Fruit fly (Drosophila melanogaster): ENCODE data around the gene GluRS-m.

Gene GluRS-m

dm6 chr3L:16407815-16408608 lies 9.0 kb downstream of the GluRS-m start (continued):
- TF ChIP-seq Jarid2 (GFP tag; optimal IDR thresholded peaks at IDR 0.05) (no peak), CG10979 (tag; optimal IDR thresholded peaks at IDR 0.05) (peak; percentile 49), Hey (tag; optimal IDR thresholded peaks at IDR 0.05) (peak; percentile 68), eve (GFP tag; optimal IDR thresholded peaks at IDR 0.05) (no peak), CG14710 (tag; optimal IDR thresholded peaks at IDR 0.05) (peak; percentile 99), CG6689 (GFP tag; IDR thresholded peaks at IDR 0.05) (no peak), CG6791 (GFP tag; IDR thresholded peaks at IDR 0.05; ENCODE audit: partially characterized antibody) (peak; percentile 56; the same call in 1 of the 3 replicates), Atf-2 (GFP tag; optimal IDR thresholded peaks at IDR 0.05) (no peak), C15 (GFP tag; IDR thresholded peaks at IDR 0.05) (no peak), nerfin-1 (tag; optimal IDR thresholded peaks at IDR 0.05) (peak; percentile 44), corto (GFP tag; optimal IDR thresholded peaks at IDR 0.05) (peak; percentile 5), CG1602 (GFP tag; optimal IDR thresholded peaks at IDR 0.05) (no peak), CG8478 (optimal IDR thresholded peaks at IDR 0.05) (no peak), CG1024 (GFP tag; IDR thresholded peaks at IDR 0.05) (no peak), CG15073 (GFP tag; optimal IDR thresholded peaks at IDR 0.05) (no peak), seq (GFP tag; IDR thresholded peaks at IDR 0.05) (peak; percentile 49; the same call in 1 of the 2 replicates), CG8924 (tag; optimal IDR thresholded peaks at IDR 0.05) (peak; percentile 35), kni (GFP tag; optimal IDR thresholded peaks at IDR 0.05) (peak; percentile 89), CG10654 (GFP tag; optimal IDR thresholded peaks at IDR 0.05) (no peak), Doc3 (GFP tag; IDR thresholded peaks at IDR 0.05; ENCODE audit: partially characterized antibody) (no peak), stc (GFP tag; IDR thresholded peaks at IDR 0.05) (no peak), NFAT (GFP tag; IDR thresholded peaks at IDR 0.05) (no peak), CG31224 (GFP tag; IDR thresholded peaks at IDR 0.05) (no peak), sens (GFP tag) (peak; percentile 85), Kr (GFP tag; optimal IDR thresholded peaks at IDR 0.05) (peak; percentile 1), CG17912 (GFP tag; optimal IDR thresholded peaks at IDR 0.05) (no peak), CG30403 (GFP tag; optimal IDR thresholded peaks at IDR 0.05) (no peak), CG2678 (tag; optimal IDR thresholded peaks at IDR 0.05) (no peak), CG1832 (GFP tag; optimal IDR thresholded peaks at IDR 0.05) (no peak), CTCF (GFP tag; optimal IDR thresholded peaks at IDR 0.05) (peak; percentile 91), CG33557 (GFP tag; optimal IDR thresholded peaks at IDR 0.05) (peak; percentile 2), schlank (tag; optimal IDR thresholded peaks at IDR 0.05) (no peak), CG4360 (GFP tag; IDR thresholded peaks at IDR 0.05) (peak; percentile 84), Deaf1 (tag; optimal IDR thresholded peaks at IDR 0.05) (peak; percentile 47), chinmo (GFP tag; IDR thresholded peaks at IDR 0.05; ENCODE audit: partially characterized antibody) (peak; percentile 56; the same call in 1 of the 4 replicates), oc (tag; optimal IDR thresholded peaks at IDR 0.05) (no peak), CG9727 (GFP tag; optimal IDR thresholded peaks at IDR 0.05) (peak; percentile 18), insv (GFP tag; optimal IDR thresholded peaks at IDR 0.05) (peak in 1 of 2 experiments; percentile 94), CG43689 (GFP tag; IDR thresholded peaks at IDR 0.05) (no peak), fd64A (GFP tag; optimal IDR thresholded peaks at IDR 0.05) (no peak), CG11247 (GFP tag; IDR thresholded peaks at IDR 0.05) (no peak), CG10543 (GFP tag; optimal IDR thresholded peaks at IDR 0.05) (peak; percentile 25), sd (tag; optimal IDR thresholded peaks at IDR 0.05) (peak; percentile 36), yki (optimal IDR thresholded peaks at IDR 0.05) (peak; percentile 60), CG2116 (GFP tag; optimal IDR thresholded peaks at IDR 0.05) (no peak), Nf-YB (GFP tag; optimal IDR thresholded peaks at IDR 0.05) (no peak), Nf-YC (tag; optimal IDR thresholded peaks at IDR 0.05) (peak; percentile 5), CG14965 (GFP tag; optimal IDR thresholded peaks at IDR 0.05; ENCODE audit: borderline replicate concordance) (peak; percentile 83), Elba2 (GFP tag; optimal IDR thresholded peaks at IDR 0.05) (peak; percentile 83), stwl (tag; optimal IDR thresholded peaks at IDR 0.05) (peak; percentile 98)

Measured in whole organism, embryonic.